Fruit fly (Drosophila melanogaster) ovary, adult (tissue): ENCODE results near the gene CG33267.
A peak's percentile ranks its signal among the peaks of the same experiment; 100 is the strongest.
"Not testable (repeated sequence)": the region's sequence is repeated elsewhere in the genome, so short reads cannot be mapped to it uniquely, and the experiment has no call there.

Experiments
- CG17801 ChIP-seq: fragments of 200-800 bp; optimal IDR thresholded peaks from 2 replicates; lab custom pipeline; 2019; ENCODE audit warnings: missing biosample characterization, mild to moderate bottlenecking, missing genetic modification characterization, moderate library complexity; ENCODE audit not compliant: partially characterized antibody

Gene CG33267

dm6 chr3L:11554796-11555195 is 9.5 kb upstream of the CG33267 start:
- TF ChIP-seq CG17801 (GFP tag; lab: Kevin White, UChicago) = no peak

dm6 chr3L:11555662-11556460 is 8.4 kb upstream of the CG33267 start:
- TF ChIP-seq CG17801 (GFP tag; lab: Kevin White, UChicago) = no peak

DNA sequence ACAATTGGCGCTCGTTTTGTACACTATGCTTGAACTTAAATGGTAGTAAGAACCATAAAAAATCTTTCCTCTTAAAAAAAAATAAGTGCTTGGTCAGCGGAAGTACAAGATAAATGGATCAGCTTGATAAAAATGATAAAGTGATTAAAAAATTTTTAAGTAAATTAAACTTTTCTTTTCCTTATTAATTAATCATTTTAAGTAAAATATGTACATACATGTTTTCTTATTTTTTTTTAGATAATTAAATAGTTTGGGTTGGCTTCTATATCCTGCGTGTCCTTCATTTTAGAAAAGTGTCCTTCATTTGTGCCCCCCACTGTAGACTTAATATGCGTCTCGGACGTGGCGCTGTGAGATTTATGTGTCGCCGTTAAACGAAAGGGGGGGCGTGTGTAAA is 7.6 kb upstream of the CG33267 start:
- no peak for TF ChIP-seq CG17801 (GFP tag; lab: Kevin White, UChicago)

DNA sequence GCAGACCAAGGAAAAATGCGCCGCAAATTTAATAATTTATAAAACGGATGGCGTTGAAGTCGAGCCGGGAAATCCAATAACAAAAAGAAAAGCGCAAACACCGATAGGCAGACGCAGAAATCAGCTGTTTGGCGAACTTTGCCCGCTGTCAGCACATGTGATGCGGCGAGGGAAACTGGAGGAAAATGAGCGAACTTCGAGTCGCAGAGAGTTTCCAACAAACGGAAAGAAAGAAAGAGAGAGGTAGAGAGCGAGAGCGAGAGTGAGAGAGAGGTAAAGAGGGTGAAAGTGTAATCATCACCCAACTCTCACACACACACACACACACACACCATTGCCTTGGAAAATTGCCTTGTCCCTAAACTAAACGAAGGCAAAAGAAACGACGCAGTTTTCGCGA is 7.1 kb upstream of the CG33267 start:
- TF ChIP-seq CG17801 (GFP tag; lab: Kevin White, UChicago) = no peak

DNA sequence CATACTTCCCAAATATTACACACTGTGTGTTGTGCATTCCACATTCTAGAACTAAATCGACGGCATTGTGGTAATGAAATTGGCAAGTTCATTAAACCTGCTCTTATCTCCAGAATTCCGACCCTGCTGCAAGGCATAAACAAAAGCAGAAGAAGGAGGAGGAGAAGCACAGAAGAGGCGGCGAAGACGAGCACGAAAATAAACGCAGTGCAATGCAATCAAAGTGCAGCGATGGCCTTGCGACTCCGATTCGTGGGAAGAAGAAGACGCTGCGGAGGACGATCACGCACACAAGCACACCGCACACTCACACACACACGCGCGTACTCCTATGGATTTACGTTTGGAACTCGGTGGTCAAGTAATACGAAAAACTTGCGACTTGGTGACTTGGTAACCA is 3.4 kb upstream of the CG33267 start:
- no peak for TF ChIP-seq CG17801 (GFP tag; lab: Kevin White, UChicago)

dm6 chr3L:11561946-11562760 is 2.1 kb upstream of the CG33267 start, which contains the start of the genes CG7394 and Mob2:
Gene CG7394, plus strand, starts transcription at chr3L:11561996.
Gene Mob2, minus strand, starts transcription at chr3L:11562233.
- TF ChIP-seq CG17801 (GFP tag; lab: Kevin White, UChicago) = peak; percentile 86

dm6 chr3L:11574563-11574962 is 10.3 kb downstream of the CG33267 start, which contains the start of gene CG33490:
Gene CG33490, minus strand, starts transcription at chr3L:11574663.
- TF ChIP-seq CG17801 (GFP tag; lab: Kevin White, UChicago) = no peak

dm6 chr3L:11576944-11577343 is 12.7 kb downstream of the CG33267 start, which contains the start of gene CG33489:
Gene CG33489, minus strand, starts transcription at chr3L:11577044.
- not testable (repeated sequence) for TF ChIP-seq CG17801 (GFP tag; lab: Kevin White, UChicago)

DNA sequence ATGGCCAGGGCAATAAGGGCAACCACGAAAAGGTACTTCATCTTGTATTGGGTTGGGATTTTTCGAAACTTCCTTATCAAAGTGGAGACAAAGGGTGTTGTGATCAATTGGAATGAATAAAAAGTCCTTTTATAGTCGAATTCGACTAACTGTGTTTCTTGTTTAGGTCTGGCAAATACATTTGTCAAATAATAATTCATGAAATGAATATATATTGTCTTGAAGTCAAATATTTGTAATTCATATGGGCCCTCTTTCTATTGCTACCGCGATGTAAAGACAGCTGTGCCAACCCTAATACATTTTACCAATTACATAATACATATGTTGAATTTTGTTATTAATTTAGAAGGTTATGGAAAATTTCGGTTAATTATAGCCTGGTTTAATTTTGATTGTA is 13.1 kb downstream of the CG33267 start, which contains the start of gene CG33271:
Gene CG33271, minus strand, starts transcription at position 101 of the 400 bp plus-strand sequence.
- no peak for TF ChIP-seq CG17801 (GFP tag; lab: Kevin White, UChicago)

DNA sequence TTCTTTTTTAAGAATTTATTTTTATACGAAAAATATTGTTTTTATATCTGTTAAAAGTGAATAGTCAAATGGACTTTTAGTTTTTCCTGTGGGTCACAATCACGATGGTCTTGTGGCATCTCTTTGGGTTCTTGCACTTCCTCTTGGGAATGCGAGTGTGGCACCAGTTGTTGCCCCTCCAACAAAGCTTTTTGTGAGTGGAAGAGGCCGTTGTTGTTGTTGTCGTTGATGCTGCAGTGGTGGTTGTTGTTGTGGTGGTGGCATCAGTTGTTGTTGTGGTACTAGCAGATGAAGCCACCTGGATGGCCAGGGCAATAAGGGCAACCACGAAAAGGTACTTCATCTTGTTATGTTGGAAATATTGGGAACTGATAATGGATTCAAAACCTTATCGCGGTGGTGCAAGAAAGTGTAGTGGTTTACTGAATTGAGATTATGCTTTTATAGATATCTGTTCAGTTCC is 14.0 kb downstream of the CG33267 start, which contains the start of gene CG33270:
Gene CG33270, minus strand, starts transcription at position 413 of the 463 bp plus-strand sequence.
- TF ChIP-seq CG17801 (GFP tag; lab: Kevin White, UChicago) = no peak

dm6 chr3L:11578847-11579246 is 14.6 kb downstream of the CG33267 start:
- no peak for TF ChIP-seq CG17801 (GFP tag; lab: Kevin White, UChicago)

- TF ChIP-seq CG17801 (GFP tag; lab: Kevin White, UChicago) = no peak
These were observed 15.6 kb downstream of the CG33267 start, which contains the start of gene CG43390 for dm6 chr3L:11579919-11580318. Gene CG43390, minus strand, starts transcription at chr3L:11579950.

DNA sequence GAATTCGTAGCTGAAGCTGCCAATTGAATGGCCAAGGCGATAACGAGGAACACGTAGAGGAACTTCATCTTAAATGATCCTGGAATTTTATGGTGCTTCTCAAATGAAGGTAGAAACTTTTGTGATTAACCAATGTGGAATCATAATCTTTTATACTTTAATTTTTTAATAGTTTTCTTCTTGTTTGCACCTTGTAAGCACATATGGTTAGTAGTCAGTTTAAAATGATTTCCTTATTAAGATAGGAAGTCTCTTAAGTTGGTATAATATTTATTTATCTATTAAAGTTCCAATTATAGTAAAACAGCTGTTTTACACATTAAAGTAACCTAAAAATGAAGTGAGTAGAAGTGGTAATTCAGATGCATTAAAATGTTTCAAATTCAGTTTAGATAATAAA is 16.6 kb downstream of the CG33267 start, which contains the start of gene CG43391:
Gene CG43391, minus strand, starts transcription at position 101 of the 400 bp plus-strand sequence.
- no peak for TF ChIP-seq CG17801 (GFP tag; lab: Kevin White, UChicago)

DNA sequence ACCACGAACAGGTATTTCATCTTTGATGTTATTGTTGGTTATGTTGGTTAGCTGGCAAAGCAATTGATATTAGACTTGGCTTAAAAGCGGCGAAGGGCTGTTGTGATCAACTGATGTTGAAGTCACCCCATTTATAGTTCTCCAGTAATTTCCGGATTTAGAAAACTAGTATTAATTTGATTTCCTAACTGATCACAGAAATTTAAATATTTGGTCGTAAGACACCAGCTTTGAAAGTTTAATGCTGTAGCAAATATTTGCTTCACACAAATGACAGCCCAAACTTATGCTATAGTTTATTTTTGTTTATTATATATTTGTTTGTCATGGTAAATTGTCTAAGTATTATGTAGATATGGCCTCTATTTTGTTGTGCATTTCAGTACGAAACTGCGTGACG is 17.8 kb downstream of the CG33267 start, which contains the start of gene CG33269:
Gene CG33269, minus strand, starts transcription at position 101 of the 400 bp plus-strand sequence.
- TF ChIP-seq CG17801 (GFP tag; lab: Kevin White, UChicago) = no peak

dm6 chr3L:11583964-11584363 is 19.7 kb downstream of the CG33267 start, which contains the start of gene CG32086:
Gene CG32086, minus strand, starts transcription at chr3L:11584064.
- TF ChIP-seq CG17801 (GFP tag; lab: Kevin White, UChicago) = no peak
